Worm (Caenorhabditis elegans): ENCODE results near the gene F21D5.4.

F21D5.4 gene

ce11 chrIV:8737787-8738186 lies at the start of gene F21D5.4:
Gene F21D5.4, plus strand, starts transcription at chrIV:8738087.
- TF ChIP-seq Y95B8A.8 (GFP tag; IDR thresholded peaks at IDR 0.05) (no peak), Y53G8AR.9 (GFP tag; conservative IDR thresholded peaks at IDR 0.05) (no peak), mxl-1 (tag; optimal IDR thresholded peaks at IDR 0.05) (no peak), ztf-18 (tag; optimal IDR thresholded peaks at IDR 0.05) (no peak), xnd-1 (tag; optimal IDR thresholded peaks at IDR 0.05) (no peak), T07F8.4 (tag; optimal IDR thresholded peaks at IDR 0.05) (no peak), tbp1 (GFP tag; optimal IDR thresholded peaks at IDR 0.05) (no peak), snpc-4 (GFP tag; optimal IDR thresholded peaks at IDR 0.05) (no peak), snpc-4 (tag; optimal IDR thresholded peaks at IDR 0.05) (no peak), dpl-1 (GFP tag; optimal IDR thresholded peaks at IDR 0.05) (no peak), ztf-6 (GFP tag; IDR thresholded peaks at IDR 0.05) (no peak), unc-130 (GFP tag; optimal IDR thresholded peaks at IDR 0.05) (no peak), hmg-20 (GFP tag; IDR thresholded peaks at IDR 0.05) (no peak)

DNA sequence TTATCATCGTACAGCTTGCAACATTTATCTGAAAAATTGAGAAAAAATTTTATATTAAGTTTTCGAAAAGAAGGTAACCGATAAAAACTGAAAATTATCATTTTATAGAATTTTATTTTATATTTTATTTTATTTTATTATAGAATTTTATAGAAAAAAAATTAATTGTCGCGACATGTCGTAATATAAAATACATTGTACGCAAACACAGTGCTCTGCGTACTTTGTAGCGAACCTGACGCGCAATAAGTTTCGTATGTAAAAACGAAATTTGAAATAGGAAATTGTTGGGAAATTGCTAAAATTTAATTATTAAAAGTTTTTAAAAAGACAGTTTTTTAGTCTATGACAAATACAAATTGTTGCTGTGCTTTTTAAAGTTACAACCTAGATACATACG lies 46.4 kb upstream of the F21D5.4 start, which contains the start of the genes hst-1 and ints-6:
TSS of gene hst-1 (minus strand) at position 28 of the 400 bp plus-strand sequence.
TSS of gene ints-6 (plus strand) at position 260 of the 400 bp plus-strand sequence.
- TF ChIP-seq egrh-3 (GFP tag; IDR thresholded peaks at IDR 0.05), result no peak
- TF ChIP-seq rcor-1 (GFP tag; IDR thresholded peaks at IDR 0.05), result no peak
- peak; percentile 5 for TF ChIP-seq ztf-18 (tag; optimal IDR thresholded peaks at IDR 0.05)

DNA sequence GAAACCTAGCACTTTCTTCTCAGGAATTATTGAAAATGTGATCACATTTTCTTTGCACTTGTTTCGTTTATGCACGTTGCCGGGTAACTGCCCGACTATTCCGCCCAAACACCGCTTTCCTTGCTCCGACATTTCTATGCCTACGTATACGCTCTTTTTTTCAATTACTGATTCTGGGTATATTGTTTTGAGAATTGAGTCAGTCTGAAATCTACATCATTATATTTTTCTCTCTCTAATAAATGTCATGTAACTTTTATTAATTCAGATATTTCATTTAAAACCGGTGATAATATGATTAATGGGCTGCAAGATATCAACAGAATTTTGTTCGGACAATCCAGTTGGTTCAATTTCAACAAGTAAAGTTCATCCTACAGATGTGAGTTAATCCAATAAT lies 40.5 kb upstream of the F21D5.4 start, which contains the start of gene ttll-11:
TSS of gene ttll-11 (plus strand) at position 301 of the 400 bp plus-strand sequence.
- TF ChIP-seq lir-1 (GFP tag; conservative IDR thresholded peaks at IDR 0.05), result no peak
- no peak for TF ChIP-seq T26A5.8 (tag; optimal IDR thresholded peaks at IDR 0.05)
- no peak for TF ChIP-seq rec-8 (tag; optimal IDR thresholded peaks at IDR 0.05)
- TF ChIP-seq let-607 (tag; optimal IDR thresholded peaks at IDR 0.05), result no peak
- no peak for TF ChIP-seq attf-5 (GFP tag; optimal IDR thresholded peaks at IDR 0.05)
- no peak for TF ChIP-seq lin-35 (GFP tag; optimal IDR thresholded peaks at IDR 0.05)
- no peak for TF ChIP-seq xnd-1 (tag; optimal IDR thresholded peaks at IDR 0.05)
- TF ChIP-seq die-1 (tag; optimal IDR thresholded peaks at IDR 0.05), result no peak
- no peak for TF ChIP-seq lin-26 (GFP tag; IDR thresholded peaks at IDR 0.05)
- no peak for TF ChIP-seq somi-1 (GFP tag; optimal IDR thresholded peaks at IDR 0.05)
- TF ChIP-seq ekl-4 (GFP tag; IDR thresholded peaks at IDR 0.05), result no peak
- no peak for TF ChIP-seq C17E4.6 (GFP tag; IDR thresholded peaks at IDR 0.05)
- TF ChIP-seq let-526 (GFP tag; IDR thresholded peaks at IDR 0.05), result no peak
- TF ChIP-seq hsf-1 (GFP tag; IDR thresholded peaks at IDR 0.05), result no peak
- TF ChIP-seq ztf-6 (GFP tag; IDR thresholded peaks at IDR 0.05), result no peak
- no peak for TF ChIP-seq madf-8 (GFP tag; conservative IDR thresholded peaks at IDR 0.05)

DNA sequence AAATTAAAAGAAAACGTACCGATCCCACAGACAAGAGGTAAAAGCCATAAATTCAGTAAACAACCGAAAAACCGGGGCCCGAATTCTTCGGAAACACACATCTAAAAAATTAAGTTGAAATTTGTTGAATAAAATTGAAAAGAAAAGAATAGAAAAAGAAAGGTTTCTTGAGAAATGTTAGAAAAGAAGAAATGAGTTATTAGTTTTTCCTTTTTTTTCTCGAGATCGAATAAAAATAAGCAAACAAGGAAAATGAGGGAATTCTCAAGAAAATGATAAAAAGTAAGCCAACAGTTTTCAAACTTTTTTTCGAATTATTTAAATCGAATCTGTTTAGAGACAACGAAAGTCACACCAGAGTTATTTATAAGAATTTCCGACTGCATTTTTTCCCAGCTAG lies 32.4 kb upstream of the F21D5.4 start, which contains the start of gene H23L24.4:
TSS of gene H23L24.4 (minus strand) at position 101 of the 400 bp plus-strand sequence.
- no peak for TF ChIP-seq unc-130 (GFP tag; optimal IDR thresholded peaks at IDR 0.05)
- no peak for TF ChIP-seq ceh-79 (tag; optimal IDR thresholded peaks at IDR 0.05)
- TF ChIP-seq lir-1 (GFP tag; conservative IDR thresholded peaks at IDR 0.05), result no peak
- no peak for TF ChIP-seq hlh-12 (tag; optimal IDR thresholded peaks at IDR 0.05)
- TF ChIP-seq dpff-1 (tag; optimal IDR thresholded peaks at IDR 0.05), result no peak
- TF ChIP-seq K11D2.4 (GFP tag; IDR thresholded peaks at IDR 0.05), result no peak

- no peak for TF ChIP-seq lag-1 (GFP tag; IDR thresholded peaks at IDR 0.05)
- no peak for TF ChIP-seq dpff-1 (tag; optimal IDR thresholded peaks at IDR 0.05)
- TF ChIP-seq nhr-179 (tag; optimal IDR thresholded peaks at IDR 0.05), result no peak
- TF ChIP-seq ztf-28 (GFP tag; IDR thresholded peaks at IDR 0.05), result no peak
Measured at ce11 chrIV:8708046-8708445, 29.8 kb upstream of the F21D5.4 start.

Measured in whole organism, young adult.